Worm (Caenorhabditis elegans): ENCODE data around the gene Y47D3B.3.

Gene Y47D3B.3

DNA sequence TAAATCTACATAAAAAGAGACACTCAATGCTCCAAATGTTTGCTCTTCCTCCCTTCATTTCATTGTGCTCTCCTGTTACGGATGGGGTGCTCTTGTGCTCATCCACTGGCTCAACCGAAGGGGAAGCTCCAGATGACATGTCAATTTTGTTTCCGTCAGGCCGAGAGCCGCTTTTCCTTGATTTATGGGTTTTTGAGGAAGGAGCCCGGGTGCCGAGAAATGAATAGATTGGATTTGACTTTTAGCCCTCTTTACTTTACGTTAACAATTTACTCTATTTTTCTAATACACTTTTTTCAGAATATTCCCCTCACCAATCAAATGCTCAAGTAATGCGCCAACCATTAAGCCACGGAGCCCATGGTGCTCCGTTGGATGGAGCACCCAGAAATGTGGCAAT lies 37.4 kb upstream of the Y47D3B.3 start, which contains the start of gene T28D6.4:
Gene T28D6.4 (plus strand): TSS at position 301 of the 400 bp plus-strand sequence.
- no peak for TF ChIP-seq egl-5 (tag; optimal IDR thresholded peaks at IDR 0.05)
- peak; percentile 4 for TF ChIP-seq lin-39 (tag; optimal IDR thresholded peaks at IDR 0.05)
- TF ChIP-seq nhr-76 (tag; optimal IDR thresholded peaks at IDR 0.05) = no peak
- TF ChIP-seq pqm-1 (tag; optimal IDR thresholded peaks at IDR 0.05) = no peak
- TF ChIP-seq mml-1 (tag; optimal IDR thresholded peaks at IDR 0.05) = no peak
- TF ChIP-seq daf-12 (tag; optimal IDR thresholded peaks at IDR 0.05) = no peak
- TF ChIP-seq ZK546.5 (tag; optimal IDR thresholded peaks at IDR 0.05) = no peak
- no peak for TF ChIP-seq elt-1 (tag; optimal IDR thresholded peaks at IDR 0.05)

DNA sequence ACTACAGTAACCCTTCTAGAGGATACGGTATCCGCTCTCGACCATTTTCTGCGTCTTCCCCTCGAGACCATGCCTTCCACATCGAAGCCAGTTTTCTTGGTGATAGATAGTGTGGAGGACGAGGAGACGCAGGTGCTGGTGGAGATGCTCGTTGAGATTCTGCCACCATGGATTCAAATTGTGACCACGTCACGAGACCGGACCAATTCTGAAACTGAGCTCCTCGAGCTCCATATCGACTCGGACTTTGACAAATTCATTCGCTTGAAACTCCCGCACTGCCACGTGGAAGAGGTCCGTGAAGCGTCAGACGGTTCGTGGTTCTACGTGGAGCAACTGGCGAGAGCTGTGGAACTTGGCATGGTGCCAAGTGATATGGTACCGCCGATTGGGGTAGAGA lies 36.2 kb upstream of the Y47D3B.3 start:
- TF ChIP-seq snpc-4 (tag; optimal IDR thresholded peaks at IDR 0.05) (no peak), nhr-237 (tag; optimal IDR thresholded peaks at IDR 0.05) (no peak), nhr-43 (tag; optimal IDR thresholded peaks at IDR 0.05; ENCODE audit: poor library complexity, severe bottlenecking) (no peak), R02D3.7 (tag; optimal IDR thresholded peaks at IDR 0.05) (no peak), egl-5 (tag; optimal IDR thresholded peaks at IDR 0.05) (no peak), unc-39 (tag; optimal IDR thresholded peaks at IDR 0.05) (no peak), pha-4 (tag; optimal IDR thresholded peaks at IDR 0.05) (no peak), elt-3 (tag; optimal IDR thresholded peaks at IDR 0.05) (no peak), ceh-28 (tag; optimal IDR thresholded peaks at IDR 0.05) (no peak), elt-2 (tag; optimal IDR thresholded peaks at IDR 0.05) (no peak), nhr-25 (tag; optimal IDR thresholded peaks at IDR 0.05) (no peak), jun-1 (tag; optimal IDR thresholded peaks at IDR 0.05) (no peak), elt-1 (tag; optimal IDR thresholded peaks at IDR 0.05) (no peak), ztf-4 (tag; optimal IDR thresholded peaks at IDR 0.05) (no peak), nhr-67 (tag; optimal IDR thresholded peaks at IDR 0.05) (no peak), daf-12 (tag; optimal IDR thresholded peaks at IDR 0.05) (no peak), pqm-1 (tag; optimal IDR thresholded peaks at IDR 0.05) (no peak), lsy-12 (tag; optimal IDR thresholded peaks at IDR 0.05) (no peak), ZK546.5 (tag; optimal IDR thresholded peaks at IDR 0.05) (no peak)

DNA sequence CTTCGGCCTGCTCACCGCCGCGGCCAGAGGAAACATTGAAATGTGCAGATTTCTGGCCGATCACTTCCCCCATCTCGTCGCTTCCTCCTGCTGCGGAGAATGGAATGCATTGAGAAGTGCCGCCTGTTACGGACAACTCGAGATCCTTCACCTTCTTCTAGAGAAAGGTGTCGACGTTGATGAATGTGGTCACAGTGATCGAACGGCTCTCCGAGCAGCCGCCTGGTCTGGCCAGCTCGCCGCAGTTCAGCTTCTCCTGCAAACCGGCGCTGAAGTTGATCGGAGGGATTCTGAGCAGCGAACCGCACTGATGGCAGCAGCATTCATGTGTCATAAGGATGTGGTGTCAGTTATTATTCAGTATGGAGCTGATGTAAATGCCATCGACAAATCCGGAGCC lies 34.7 kb upstream of the Y47D3B.3 start:
- TF ChIP-seq eor-1 (tag; optimal IDR thresholded peaks at IDR 0.05) = no peak

DNA sequence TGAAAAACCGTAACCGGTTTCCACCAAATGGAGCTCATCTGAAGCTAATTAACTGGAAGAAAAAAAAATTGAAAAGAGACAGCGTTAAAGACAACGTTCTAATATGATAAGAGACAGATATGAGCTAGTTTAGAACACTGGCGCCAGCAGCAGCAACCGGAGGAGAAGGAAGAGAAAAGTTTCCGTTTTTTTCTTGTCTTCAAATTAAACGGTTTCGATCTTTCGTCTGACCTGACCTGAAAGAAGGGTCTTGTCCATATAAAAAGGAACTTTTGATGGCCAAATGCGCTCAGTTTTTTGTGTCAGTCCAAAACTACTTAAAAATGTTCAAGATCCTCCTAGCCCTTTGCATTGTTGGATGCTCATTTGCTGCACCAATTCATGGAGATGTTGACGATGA lies 31.1 kb upstream of the Y47D3B.3 start, which contains the start of gene T28D6.3:
Gene T28D6.3 (plus strand): TSS at position 301 of the 400 bp plus-strand sequence.
- TF ChIP-seq nhr-11 (tag; optimal IDR thresholded peaks at IDR 0.05) = no peak
- TF ChIP-seq nhr-23 (tag; optimal IDR thresholded peaks at IDR 0.05) = peak; percentile 30

DNA sequence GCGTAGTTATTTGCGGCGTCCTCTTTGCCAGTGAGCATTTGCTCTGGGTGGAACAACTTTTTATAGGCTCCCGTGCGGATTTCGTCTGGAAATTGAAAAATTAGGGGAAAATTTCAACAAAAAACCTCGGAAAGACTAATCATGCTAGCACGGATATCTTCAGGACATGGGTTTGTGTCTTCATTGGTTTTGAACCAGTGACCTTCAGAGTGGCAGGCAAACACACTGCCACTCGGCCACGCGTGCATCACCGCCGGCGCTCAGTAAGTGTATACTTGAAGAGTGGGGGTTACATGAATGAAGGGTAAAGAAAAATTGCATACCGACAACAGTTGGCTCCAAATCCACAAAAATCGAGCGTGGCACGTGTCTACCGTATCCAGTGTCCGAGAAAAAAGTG lies 26.4 kb upstream of the Y47D3B.3 start:
- TF ChIP-seq nhr-12 (tag; optimal IDR thresholded peaks at IDR 0.05) (no peak), lin-39 (tag; optimal IDR thresholded peaks at IDR 0.05) (peak; percentile 61), skn-1 (tag; optimal IDR thresholded peaks at IDR 0.05) (peak; percentile 67), nfya-1 (tag; optimal IDR thresholded peaks at IDR 0.05; ENCODE audit: insufficient read depth) (peak; percentile 65), snpc-4 (tag; optimal IDR thresholded peaks at IDR 0.05) (peak; percentile 52), elt-2 (tag; optimal IDR thresholded peaks at IDR 0.05) (peak; percentile 42), hmg-11 (tag; optimal IDR thresholded peaks at IDR 0.05) (peak; percentile 48), tbx-2 (tag; optimal IDR thresholded peaks at IDR 0.05) (peak; percentile 2), lsy-12 (tag; optimal IDR thresholded peaks at IDR 0.05) (peak; percentile 69), lin-15B (tag; optimal IDR thresholded peaks at IDR 0.05) (peak; percentile 30), ceh-16 (tag; optimal IDR thresholded peaks at IDR 0.05) (no peak), pha-4 (tag; optimal IDR thresholded peaks at IDR 0.05) (peak; percentile 37), fkh-10 (GFP tag; optimal IDR thresholded peaks at IDR 0.05) (no peak), nhr-43 (tag; optimal IDR thresholded peaks at IDR 0.05; ENCODE audit: poor library complexity, severe bottlenecking) (peak; percentile 63)

DNA sequence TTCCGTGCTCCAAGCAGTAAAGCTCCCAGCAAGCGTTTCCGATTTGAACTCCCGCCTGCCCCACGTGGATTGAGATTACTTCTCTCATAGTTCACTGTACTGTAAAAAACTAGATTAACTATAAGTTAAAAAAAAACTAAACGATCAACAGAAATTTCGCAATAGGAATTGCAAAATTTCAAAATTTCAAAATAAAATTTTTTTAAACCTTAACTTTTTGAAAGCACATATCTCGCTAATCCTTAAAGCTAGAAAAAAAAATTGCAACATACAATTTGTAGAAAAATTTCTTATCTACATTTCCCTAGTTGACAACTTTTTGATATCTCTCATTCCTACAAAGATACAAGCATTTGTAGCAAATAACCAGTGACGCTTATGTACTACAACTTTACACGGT lies 25.9 kb upstream of the Y47D3B.3 start, which contains the start of gene tba-7:
Gene tba-7 (minus strand): TSS at position 101 of the 400 bp plus-strand sequence.
- TF ChIP-seq mdl-1 (tag; optimal IDR thresholded peaks at IDR 0.05) = no peak
- TF ChIP-seq pha-4 (tag; optimal IDR thresholded peaks at IDR 0.05) = no peak
- TF ChIP-seq lin-39 (tag; optimal IDR thresholded peaks at IDR 0.05) = no peak
- no peak for TF ChIP-seq ZK546.5 (tag; optimal IDR thresholded peaks at IDR 0.05)
- TF ChIP-seq nhr-77 (tag; optimal IDR thresholded peaks at IDR 0.05) = no peak
- TF ChIP-seq ztf-11 (tag; optimal IDR thresholded peaks at IDR 0.05) = no peak
- TF ChIP-seq elt-2 (tag; optimal IDR thresholded peaks at IDR 0.05) = no peak
- no peak for TF ChIP-seq hmg-11 (tag; optimal IDR thresholded peaks at IDR 0.05)
- TF ChIP-seq skn-1 (tag; optimal IDR thresholded peaks at IDR 0.05) = no peak
- TF ChIP-seq pqm-1 (tag; optimal IDR thresholded peaks at IDR 0.05) = no peak
- no peak for TF ChIP-seq egl-5 (tag; optimal IDR thresholded peaks at IDR 0.05)
